Fruit fly (Drosophila melanogaster): ENCODE results near the gene CG9801.

CG9801 gene

DNA sequence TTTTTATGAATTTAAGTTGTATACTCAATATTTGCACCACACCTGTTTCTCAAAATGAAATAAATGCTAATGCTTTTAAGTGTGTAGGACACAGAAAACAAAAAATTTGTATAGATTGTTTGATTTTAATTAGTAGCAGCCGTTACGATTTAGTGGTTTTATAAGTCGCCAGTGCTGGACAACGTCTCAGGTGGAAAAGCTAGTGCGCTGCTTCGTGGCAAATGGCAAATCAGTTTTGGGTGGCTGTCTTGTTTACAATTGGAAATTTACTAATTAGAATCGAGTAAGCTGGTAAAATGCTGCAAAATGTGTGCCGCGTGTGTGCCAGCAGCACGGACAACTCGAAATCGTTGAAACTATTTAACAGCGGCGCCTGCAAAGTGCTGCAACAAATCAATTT is 20.8 kb downstream of the CG9801 start, which contains the start of gene CG8159:
CG8159 (plus strand) TSS at position 223 of the 400 bp plus-strand sequence.
- no peak for TF ChIP-seq topi (GFP tag; optimal IDR thresholded peaks at IDR 0.05)
- TF ChIP-seq esn (GFP tag; optimal IDR thresholded peaks at IDR 0.05) = peak; percentile 25

DNA sequence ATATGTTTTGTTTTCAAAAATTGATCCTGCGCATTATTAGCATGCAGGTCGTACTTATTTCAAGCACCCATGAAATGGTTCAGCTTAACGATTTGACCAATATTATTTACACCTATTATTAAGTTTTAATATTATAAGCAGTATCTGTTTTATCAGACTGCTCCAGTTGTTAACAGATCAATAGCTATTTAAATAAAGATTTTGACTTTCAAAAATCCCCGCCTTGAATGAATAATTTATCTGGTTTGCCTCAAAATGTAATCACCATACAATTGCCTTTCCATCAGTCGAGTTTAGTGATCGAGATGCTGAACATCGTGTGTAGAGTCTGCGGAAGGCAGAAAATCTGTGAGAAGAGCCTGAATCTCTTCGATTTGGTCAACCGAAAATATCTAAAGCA is 22.3 kb downstream of the CG9801 start, which contains the start of gene ouib:
ouib (plus strand) TSS at position 301 of the 400 bp plus-strand sequence.
- TF ChIP-seq CG6854 (GFP tag; optimal IDR thresholded peaks at IDR 0.05) = no peak
- TF ChIP-seq acj6 (GFP tag; optimal IDR thresholded peaks at IDR 0.05) = no peak
- TF ChIP-seq Met (GFP tag; optimal IDR thresholded peaks at IDR 0.05) = no peak

DNA sequence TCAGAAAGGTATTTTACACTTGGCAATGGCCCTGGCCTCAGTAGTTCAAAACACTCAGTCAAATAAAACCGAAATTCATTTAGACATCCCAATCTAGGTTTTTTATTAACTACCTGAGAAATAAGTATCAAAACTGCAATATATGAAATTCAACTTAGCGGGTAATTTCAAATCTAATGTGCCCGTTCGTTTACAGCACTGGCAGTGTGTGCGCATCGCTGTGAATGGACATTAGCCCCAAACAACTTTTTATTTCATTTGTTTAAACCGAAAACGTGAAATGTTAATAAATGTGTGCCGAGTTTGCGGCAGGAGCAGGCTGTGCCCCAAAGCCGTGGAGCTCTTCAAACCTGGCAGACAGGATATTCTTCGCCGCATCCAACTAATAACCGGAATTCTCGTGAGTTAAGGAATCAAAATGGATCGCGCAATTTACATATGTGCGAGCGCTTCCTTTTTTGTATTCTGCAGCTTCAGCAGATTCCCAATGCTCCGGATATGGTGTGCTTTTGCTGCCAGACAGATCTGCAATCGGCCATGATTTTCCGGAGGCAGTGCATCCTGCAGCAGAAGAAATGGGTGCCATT is 24.4 kb downstream of the CG9801 start, which contains the start of gene nom:
nom (plus strand) TSS at position 213 of the 587 bp plus-strand sequence.
- no peak for TF ChIP-seq CG6163 (GFP tag; IDR thresholded peaks at IDR 0.05)
- no peak for TF ChIP-seq fkh (GFP tag; optimal IDR thresholded peaks at IDR 0.05)
- no peak for TF ChIP-seq CG16779 (tag; optimal IDR thresholded peaks at IDR 0.05)
- no peak for TF ChIP-seq Eip75B (GFP tag; optimal IDR thresholded peaks at IDR 0.05)
- no peak for TF ChIP-seq CG8632 (GFP tag; optimal IDR thresholded peaks at IDR 0.05)
- TF ChIP-seq ss (GFP tag; optimal IDR thresholded peaks at IDR 0.05) = no peak
- no peak for TF ChIP-seq Eip93F (GFP tag; optimal IDR thresholded peaks at IDR 0.05)
- no peak for TF ChIP-seq CG6854 (GFP tag; optimal IDR thresholded peaks at IDR 0.05)
- TF ChIP-seq Smox (GFP tag; optimal IDR thresholded peaks at IDR 0.05) = no peak
- no peak for TF ChIP-seq Hr39 (GFP tag; optimal IDR thresholded peaks at IDR 0.05)
- no peak for TF ChIP-seq CG31627 (GFP tag; optimal IDR thresholded peaks at IDR 0.05)
- TF ChIP-seq Sox14 (GFP tag; optimal IDR thresholded peaks at IDR 0.05) = no peak
- no peak for TF ChIP-seq achi (GFP tag; optimal IDR thresholded peaks at IDR 0.05)
- no peak for TF ChIP-seq CG11294 (GFP tag; IDR thresholded peaks at IDR 0.05)
- TF ChIP-seq Eip78C (GFP tag) = no peak

DNA sequence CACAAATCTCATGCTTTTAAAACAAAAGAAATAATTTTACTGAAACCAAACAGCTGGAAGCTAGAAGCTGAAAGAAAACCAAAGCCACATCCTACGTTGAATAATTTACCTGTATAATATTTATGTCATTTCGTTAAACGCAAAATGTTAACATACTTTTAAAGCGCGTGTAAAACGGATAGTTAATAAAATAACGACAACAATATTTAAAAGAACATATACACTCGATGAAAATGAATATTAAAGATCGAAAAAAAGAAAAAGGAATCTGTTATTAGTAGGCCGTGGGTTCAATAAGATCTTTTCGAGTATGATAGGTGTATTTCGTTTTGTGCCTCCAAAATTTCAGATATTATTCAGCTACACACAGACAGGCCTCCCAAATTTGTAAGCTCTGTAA is 26.4 kb downstream of the CG9801 start, which contains the start of gene CG8136:
CG8136 (plus strand) TSS at position 301 of the 400 bp plus-strand sequence.
- TF ChIP-seq svp (GFP tag) (no peak), Eip78C (GFP tag) (no peak), CG6163 (GFP tag; IDR thresholded peaks at IDR 0.05) (no peak), Gug (GFP tag; IDR thresholded peaks at IDR 0.05) (no peak), Hr39 (GFP tag; optimal IDR thresholded peaks at IDR 0.05) (no peak), CG32006 (GFP tag; optimal IDR thresholded peaks at IDR 0.05) (no peak), CG8632 (GFP tag; optimal IDR thresholded peaks at IDR 0.05) (no peak), fd85E (GFP tag; optimal IDR thresholded peaks at IDR 0.05) (no peak), CG6792 (GFP tag; optimal IDR thresholded peaks at IDR 0.05) (no peak), CG1621 (tag; optimal IDR thresholded peaks at IDR 0.05) (no peak), achi (GFP tag; optimal IDR thresholded peaks at IDR 0.05) (no peak), Met (GFP tag; optimal IDR thresholded peaks at IDR 0.05) (no peak), CG11762 (GFP tag; optimal IDR thresholded peaks at IDR 0.05; ENCODE audit: insufficient read depth) (no peak), dac (GFP tag; optimal IDR thresholded peaks at IDR 0.05) (no peak)

DNA sequence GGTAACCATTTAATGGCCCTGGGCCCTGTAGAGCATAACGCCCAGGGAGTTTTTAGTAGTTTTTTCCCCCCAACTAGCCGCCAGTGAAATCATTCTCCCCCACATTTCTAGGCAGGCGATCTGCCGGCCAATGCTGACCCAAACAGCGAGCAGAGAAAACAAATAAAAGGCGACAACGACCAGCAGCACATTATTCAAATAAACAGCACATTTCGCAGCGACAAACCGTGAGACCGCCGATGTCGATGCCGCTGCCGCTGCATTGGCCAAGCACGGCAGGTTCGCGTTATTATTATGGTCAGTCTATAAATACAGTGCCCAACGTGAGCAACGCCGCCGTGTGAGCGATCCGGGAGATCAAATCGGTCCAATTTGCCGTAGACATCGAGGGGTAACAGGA is 28.6 kb downstream of the CG9801 start, which contains the start of gene CG11760:
CG11760 (plus strand) TSS at position 301 of the 400 bp plus-strand sequence.
- TF ChIP-seq lz (GFP tag; optimal IDR thresholded peaks at IDR 0.05) (no peak), CG8632 (GFP tag; optimal IDR thresholded peaks at IDR 0.05) (no peak), Ets21C (GFP tag; optimal IDR thresholded peaks at IDR 0.05) (no peak)

DNA sequence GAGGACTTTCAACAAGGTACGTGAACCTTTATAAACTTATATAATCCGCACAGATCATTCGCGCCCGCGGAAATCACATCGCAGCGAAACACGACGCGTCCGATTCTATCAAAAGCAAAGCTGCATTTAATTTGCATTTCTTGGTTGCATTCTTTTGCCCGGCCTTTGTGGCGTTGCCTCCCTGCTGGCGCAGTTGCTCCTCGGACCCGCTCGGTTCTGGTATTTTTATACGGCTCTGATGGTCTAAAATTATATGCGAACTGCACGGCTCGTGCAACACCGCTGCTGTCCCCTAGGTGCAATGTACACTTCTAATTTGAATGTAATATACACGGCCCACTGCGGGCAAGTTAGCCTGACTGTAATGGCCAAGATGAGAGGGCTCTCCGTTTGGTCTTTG is 29.1 kb downstream of the CG9801 start, which contains the start of gene Cks85A:
Cks85A (minus strand) TSS at position 101 of the 400 bp plus-strand sequence.
- TF ChIP-seq CG10631 (GFP tag; optimal IDR thresholded peaks at IDR 0.05) = no peak
- 0 out of 3 replicates have a peak, but pooled peaks have one; percentile 22 for TF ChIP-seq CG6163 (GFP tag; IDR thresholded peaks at IDR 0.05)
